Worm (Caenorhabditis elegans): ENCODE data around the gene ceh-99.

Gene ceh-99

DNA sequence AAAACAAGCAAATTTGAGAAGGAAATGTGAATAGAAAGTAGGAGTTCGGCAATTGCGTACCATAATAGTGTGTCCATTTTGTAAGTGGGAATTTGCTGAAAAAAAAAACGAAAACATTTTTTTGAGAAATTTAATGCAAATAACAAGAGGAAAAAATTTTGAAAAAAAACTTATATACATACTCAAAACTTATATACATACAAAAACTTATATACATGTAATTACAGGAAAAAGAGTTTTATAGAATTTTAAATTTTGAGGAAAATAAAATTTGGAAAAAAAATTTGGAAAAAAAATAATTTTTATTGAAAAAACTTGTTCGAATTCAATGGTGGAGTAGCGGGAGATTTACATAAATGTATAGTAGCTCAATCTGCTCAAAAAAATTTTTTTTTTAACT is 17.0 kb upstream of the ceh-99 start, which contains the start of gene ador-1:
TSS of gene ador-1 (minus strand) at position 101 of the 400 bp plus-strand sequence.
- TF ChIP-seq ceh-63 (GFP tag; optimal IDR thresholded peaks at IDR 0.05) (no peak), ceh-90 (tag; optimal IDR thresholded peaks at IDR 0.05) (no peak), grh-1 (GFP tag; IDR thresholded peaks at IDR 0.05) (no peak), fkh-10 (GFP tag; optimal IDR thresholded peaks at IDR 0.05) (no peak), ztf-11 (tag; optimal IDR thresholded peaks at IDR 0.05) (no peak), fkh-8 (tag; optimal IDR thresholded peaks at IDR 0.05) (no peak), swsn-7 (tag; optimal IDR thresholded peaks at IDR 0.05) (no peak), lin-35 (GFP tag; optimal IDR thresholded peaks at IDR 0.05) (no peak), unc-98 (GFP tag; IDR thresholded peaks at IDR 0.05) (no peak), C16A3.4 (tag; optimal IDR thresholded peaks at IDR 0.05) (no peak), isw-1 (GFP tag; IDR thresholded peaks at IDR 0.05) (no peak), ztf-4 (tag; optimal IDR thresholded peaks at IDR 0.05) (no peak), Y116A8C.19 (tag; optimal IDR thresholded peaks at IDR 0.05; ENCODE audit: borderline replicate concordance) (no peak), C34B4.2 (tag; optimal IDR thresholded peaks at IDR 0.05) (no peak), nhr-237 (tag; optimal IDR thresholded peaks at IDR 0.05) (no peak), nhr-71 (tag; optimal IDR thresholded peaks at IDR 0.05) (no peak)

- TF ChIP-seq nhr-85 (tag) (no peak), sox-4 (tag; optimal IDR thresholded peaks at IDR 0.05) (peak; percentile 66), nhr-47 (tag; optimal IDR thresholded peaks at IDR 0.05) (peak; percentile 65), ama-1 (optimal IDR thresholded peaks at IDR 0.05) (no peak), egl-13 (tag; optimal IDR thresholded peaks at IDR 0.05) (peak; percentile 25), ceh-8 (GFP tag; optimal IDR thresholded peaks at IDR 0.05) (peak; percentile 27), ztf-11 (tag; optimal IDR thresholded peaks at IDR 0.05) (no peak), nhr-19 (GFP tag; conservative IDR thresholded peaks at IDR 0.05) (no peak), Y116A8C.19 (tag; optimal IDR thresholded peaks at IDR 0.05; ENCODE audit: borderline replicate concordance) (no peak), nhr-77 (tag; optimal IDR thresholded peaks at IDR 0.05) (no peak), swsn-7 (tag; optimal IDR thresholded peaks at IDR 0.05) (peak; percentile 0), dsc-1 (tag; optimal IDR thresholded peaks at IDR 0.05) (peak; percentile 1), fkh-8 (tag; optimal IDR thresholded peaks at IDR 0.05) (peak; percentile 78), lin-14 (GFP tag; optimal IDR thresholded peaks at IDR 0.05) (no peak)
Measured at ce11 chrII:12506511-12506910, 13.3 kb upstream of the ceh-99 start.

- TF ChIP-seq ama-1 (optimal IDR thresholded peaks at IDR 0.05) = no peak
- TF ChIP-seq swsn-7 (tag; optimal IDR thresholded peaks at IDR 0.05) = no peak
- TF ChIP-seq fos-1 (tag; optimal IDR thresholded peaks at IDR 0.05) = no peak
- TF ChIP-seq dsc-1 (tag; optimal IDR thresholded peaks at IDR 0.05) = no peak
- no peak for TF ChIP-seq Y116A8C.19 (tag; optimal IDR thresholded peaks at IDR 0.05; ENCODE audit: borderline replicate concordance)
- no peak for TF ChIP-seq nhr-76 (tag; optimal IDR thresholded peaks at IDR 0.05)
- TF ChIP-seq sptf-1 (tag; optimal IDR thresholded peaks at IDR 0.05) = no peak
- TF ChIP-seq efl-1 (optimal IDR thresholded peaks at IDR 0.05) = no peak
- TF ChIP-seq efl-1 (GFP tag; optimal IDR thresholded peaks at IDR 0.05 in 1 of 2) = no peak
- no peak for TF ChIP-seq mep-1 (tag; optimal IDR thresholded peaks at IDR 0.05)
- no peak for TF ChIP-seq grh-1 (GFP tag; IDR thresholded peaks at IDR 0.05)
- TF ChIP-seq hlh-17 (GFP tag; optimal IDR thresholded peaks at IDR 0.05; ENCODE audit: borderline replicate concordance) = no peak
- no peak for TF ChIP-seq lin-15B (tag; optimal IDR thresholded peaks at IDR 0.05)
- TF ChIP-seq alr-1 (tag; optimal IDR thresholded peaks at IDR 0.05; ENCODE audit: borderline replicate concordance) = no peak
- no peak for TF ChIP-seq unc-86 (tag; optimal IDR thresholded peaks at IDR 0.05)
- no peak for TF ChIP-seq pag-3 (tag; optimal IDR thresholded peaks at IDR 0.05; ENCODE audit: borderline replicate concordance, insufficient read depth)
Measured at ce11 chrII:12507038-12507437, 12.7 kb upstream of the ceh-99 start, which contains the start of gene srh-68. Gene srh-68 (plus strand): TSS chrII:12507338.

DNA sequence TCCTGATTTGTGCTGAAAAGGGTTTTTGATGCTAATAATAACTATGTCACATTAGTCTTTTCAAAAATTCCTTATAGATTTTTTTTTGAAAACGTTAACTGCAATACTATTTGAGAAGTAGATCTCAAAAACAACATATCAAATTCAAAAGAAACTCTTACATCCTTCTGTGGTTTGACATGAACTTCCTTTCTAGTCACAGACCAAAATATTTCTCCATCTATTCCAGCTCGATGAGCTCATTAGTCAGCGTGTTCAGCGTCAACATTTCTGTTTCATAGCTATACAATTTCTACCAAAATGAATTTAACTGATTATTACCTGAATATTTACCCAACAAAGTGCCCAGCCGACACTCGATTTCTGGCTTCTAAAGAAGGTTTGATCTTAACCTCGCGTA is 11.1 kb upstream of the ceh-99 start, which contains the start of gene srh-67:
TSS of gene srh-67 (plus strand) at position 301 of the 400 bp plus-strand sequence.
- TF ChIP-seq lin-14 (GFP tag; optimal IDR thresholded peaks at IDR 0.05) (no peak), C34B4.2 (tag; optimal IDR thresholded peaks at IDR 0.05) (no peak), blmp-1 (tag; optimal IDR thresholded peaks at IDR 0.05) (no peak), zip-4 (GFP tag; optimal IDR thresholded peaks at IDR 0.05) (no peak), dsc-1 (tag; optimal IDR thresholded peaks at IDR 0.05) (no peak), skn-1 (tag; optimal IDR thresholded peaks at IDR 0.05) (no peak), C04F5.9 (tag; optimal IDR thresholded peaks at IDR 0.05) (no peak), unc-86 (tag; optimal IDR thresholded peaks at IDR 0.05) (no peak), C16A3.4 (tag; optimal IDR thresholded peaks at IDR 0.05) (no peak), elt-3 (tag; optimal IDR thresholded peaks at IDR 0.05) (no peak)

All from whole organism, L1 larva.